Worm (Caenorhabditis elegans): Measurements from ENCODE around the gene Y53F4B.12.

Gene Y53F4B.12

DNA sequence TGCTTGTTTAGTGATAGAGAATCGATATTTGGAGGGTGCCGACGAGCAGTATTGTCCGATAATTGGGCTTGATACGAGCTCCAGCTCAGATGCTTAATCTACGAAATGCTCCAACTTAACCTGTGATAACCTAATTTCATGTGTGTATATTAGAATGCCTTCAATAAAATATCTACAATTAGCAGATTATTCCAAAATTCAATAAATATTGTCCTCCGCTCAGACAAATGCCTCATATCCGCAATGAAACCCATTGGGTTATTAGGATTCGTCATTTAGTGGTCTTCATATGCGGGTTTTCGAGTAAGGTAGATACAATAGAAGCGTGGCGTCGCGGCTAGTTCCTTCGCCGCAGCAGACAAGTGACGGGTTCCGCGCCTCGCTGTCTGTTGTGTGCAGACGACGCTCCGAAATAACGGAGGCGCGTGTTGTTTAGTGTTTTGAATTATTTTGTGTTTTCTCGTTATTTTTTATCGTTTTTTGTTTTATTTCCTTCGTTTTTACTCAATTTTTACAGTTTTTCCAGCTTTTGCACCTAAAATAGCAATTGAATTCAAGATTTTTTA is 6.7 kb downstream of the Y53F4B.12 start, which contains the start of gene cmtr-1 (continued):
- TF ChIP-seq unc-130 (tag; optimal IDR thresholded peaks at IDR 0.05) (peak; percentile 93), C16A3.4 (tag; optimal IDR thresholded peaks at IDR 0.05) (peak; percentile 96), nhr-76 (tag; optimal IDR thresholded peaks at IDR 0.05) (no peak), aly-2 (tag; optimal IDR thresholded peaks at IDR 0.05) (peak; percentile 90), grh-1 (GFP tag; IDR thresholded peaks at IDR 0.05) (peak; percentile 96), fkh-10 (GFP tag; optimal IDR thresholded peaks at IDR 0.05) (peak; percentile 71), ets-5 (GFP tag; IDR thresholded peaks at IDR 0.05) (no peak), egl-27 (tag; optimal IDR thresholded peaks at IDR 0.05) (peak; percentile 7 to 59), sup-37 (GFP tag; optimal IDR thresholded peaks at IDR 0.05) (peak; percentile 98), snpc-4 (tag; optimal IDR thresholded peaks at IDR 0.05) (peak; percentile 100), ceh-63 (GFP tag; optimal IDR thresholded peaks at IDR 0.05) (peak; percentile 89), alr-1 (tag; optimal IDR thresholded peaks at IDR 0.05; ENCODE audit: borderline replicate concordance) (no peak), nhr-19 (GFP tag; conservative IDR thresholded peaks at IDR 0.05) (peak; percentile 99), lin-35 (GFP tag; optimal IDR thresholded peaks at IDR 0.05) (peak; percentile 93), ceh-82 (tag; optimal IDR thresholded peaks at IDR 0.05) (peak; percentile 95 to 97 (median 96)), lin-39 (tag; optimal IDR thresholded peaks at IDR 0.05) (peak; percentile 95), nhr-28 (tag; optimal IDR thresholded peaks at IDR 0.05) (no peak), snu-23 (GFP tag; optimal IDR thresholded peaks at IDR 0.05) (peak; percentile 99), ceh-88 (GFP tag; IDR thresholded peaks at IDR 0.05) (peak; percentile 93), sptf-1 (tag; optimal IDR thresholded peaks at IDR 0.05) (no peak), zag-1 (tag; optimal IDR thresholded peaks at IDR 0.05) (no peak), hpl-2 (GFP tag; optimal IDR thresholded peaks at IDR 0.05) (peak; percentile 92), swsn-7 (tag; optimal IDR thresholded peaks at IDR 0.05) (peak; percentile 99), xbp-1 (tag; optimal IDR thresholded peaks at IDR 0.05) (peak; percentile 97), hlh-4 (tag; optimal IDR thresholded peaks at IDR 0.05) (peak; percentile 27), blmp-1 (tag; optimal IDR thresholded peaks at IDR 0.05) (peak; percentile 44), pag-3 (tag; optimal IDR thresholded peaks at IDR 0.05; ENCODE audit: borderline replicate concordance, insufficient read depth) (no peak), rnt-1 (tag; optimal IDR thresholded peaks at IDR 0.05) (peak; percentile 97), mab-9 (GFP tag; IDR thresholded peaks at IDR 0.05) (peak; percentile 97), fkh-4 (tag; optimal IDR thresholded peaks at IDR 0.05; ENCODE audit: borderline replicate concordance) (peak; percentile 85), efl-1 (optimal IDR thresholded peaks at IDR 0.05) (peak; percentile 93 to 94), efl-1 (GFP tag; optimal IDR thresholded peaks at IDR 0.05 in 1 of 2) (peak; percentile 87 to 99), C04F5.9 (tag; optimal IDR thresholded peaks at IDR 0.05) (peak; percentile 91), lin-15B (tag; optimal IDR thresholded peaks at IDR 0.05) (peak; percentile 91), nhr-47 (tag; optimal IDR thresholded peaks at IDR 0.05) (peak; percentile 99), F16B12.6 (tag; optimal IDR thresholded peaks at IDR 0.05) (peak; percentile 70), nhr-77 (tag; optimal IDR thresholded peaks at IDR 0.05) (peak; percentile 99), lin-14 (GFP tag; optimal IDR thresholded peaks at IDR 0.05) (peak; percentile 97)

- TF ChIP-seq dpl-1 (GFP tag; optimal IDR thresholded peaks at IDR 0.05): no peak
- no peak for TF ChIP-seq ceh-8 (GFP tag; optimal IDR thresholded peaks at IDR 0.05)
- TF ChIP-seq nhr-71 (tag; optimal IDR thresholded peaks at IDR 0.05): no peak
- TF ChIP-seq nhr-77 (tag; optimal IDR thresholded peaks at IDR 0.05): no peak
- TF ChIP-seq nhr-11 (tag; optimal IDR thresholded peaks at IDR 0.05): no peak
- TF ChIP-seq unc-62 (GFP tag; optimal IDR thresholded peaks at IDR 0.05): no peak
- TF ChIP-seq rnt-1 (tag; optimal IDR thresholded peaks at IDR 0.05): no peak
- no peak for TF ChIP-seq snpc-4 (tag; optimal IDR thresholded peaks at IDR 0.05)
- no peak for TF ChIP-seq dsc-1 (tag; optimal IDR thresholded peaks at IDR 0.05)
- no peak for TF ChIP-seq ztf-11 (tag; optimal IDR thresholded peaks at IDR 0.05)
These were observed 7.4 kb downstream of the Y53F4B.12 start for ce11 chrII:15026389-15026788.

Data from whole organism, L1 larva.